Fruit fly (Drosophila melanogaster): ENCODE measurements around the gene Ccdc58.

DNA sequence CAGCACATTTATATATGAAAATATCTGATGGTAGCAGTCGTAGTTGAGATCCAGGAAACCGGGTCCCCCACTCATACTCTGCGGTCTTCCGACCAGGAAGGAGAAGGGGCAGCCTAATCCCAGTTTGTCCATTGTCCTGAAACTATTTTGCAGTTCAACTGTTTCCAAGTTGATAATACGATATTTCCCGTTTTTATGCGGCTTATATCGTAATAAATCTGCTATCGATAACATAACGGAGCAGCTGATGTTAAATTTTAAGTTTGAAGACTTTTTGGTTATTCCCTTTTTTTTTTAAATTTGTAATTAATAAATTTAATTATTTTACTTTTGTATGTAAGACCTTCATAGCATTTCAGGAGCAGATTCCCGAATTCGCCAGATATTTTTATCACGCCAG is 3.9 kb upstream of the Ccdc58 start, which contains the start of gene CG14102:
- TF ChIP-seq foxo (GFP tag; optimal IDR thresholded peaks at IDR 0.05) (no peak), brk (GFP tag; optimal IDR thresholded peaks at IDR 0.05) (no peak), CG9705 (GFP tag; optimal IDR thresholded peaks at IDR 0.05) (no peak), ey (GFP tag; optimal IDR thresholded peaks at IDR 0.05) (no peak), sv (GFP tag; optimal IDR thresholded peaks at IDR 0.05) (no peak), CG32264 (GFP tag; optimal IDR thresholded peaks at IDR 0.05) (no peak), Rel (GFP tag; optimal IDR thresholded peaks at IDR 0.05) (no peak), Rel (tag; optimal IDR thresholded peaks at IDR 0.05) (no peak)

Measured in whole organism, wandering third instar larva.